Worm (Caenorhabditis elegans) whole organism, early embryonic: ENCODE measurements around the gene C14A4.7.

ENCODE experiments used
- B0310.2 ChIP-seq: sonication (generic microtip); optimal IDR thresholded peaks from 2 replicates; lab custom pipeline; 2016; ENCODE audit warnings: mild to moderate bottlenecking, missing genetic modification characterization, missing compliant biosample characterization
- ama-1 ChIP-seq: fragments of 150-350 bp; optimal IDR thresholded peaks from 2 replicates; lab custom pipeline; 2014
- ceh-13 ChIP-seq: fragments of 200-800 bp; sonication (Bioruptor generic); optimal IDR thresholded peaks from 2 replicates; lab custom pipeline; 2018; ENCODE audit warnings: mild to moderate bottlenecking, missing genetic modification characterization, missing compliant biosample characterization
- ceh-36 ChIP-seq: sonication (generic microtip); optimal IDR thresholded peaks from 2 replicates; lab custom pipeline; 2016; ENCODE audit warnings: missing genetic modification characterization, inconsistent platforms, missing compliant biosample characterization
- ets-7 ChIP-seq: sonication (generic microtip); optimal IDR thresholded peaks from 2 replicates; lab custom pipeline; 2016; ENCODE audit warnings: missing genotype, missing genetic modification characterization, missing compliant biosample characterization
- flt-1 ChIP-seq: fragments of 200-800 bp; sonication (Bioruptor generic); IDR thresholded peaks from 2 replicates; pipeline ENCODE4 v1.3.6; 2022; ENCODE audit warnings: missing genetic modification characterization, missing compliant biosample characterization
- pes-1 ChIP-seq: fragments of 200-800 bp; sonication (Bioruptor generic); IDR thresholded peaks from 2 replicates; pipeline ENCODE4 v1.3.6; 2022; ENCODE audit warnings: missing genetic modification reagents, missing genetic modification characterization, missing compliant biosample characterization
- scrt-1 ChIP-seq: fragments of 200-800 bp; sonication (Bioruptor generic); IDR thresholded peaks from 2 replicates; pipeline ENCODE4 v1.3.6; 2022; ENCODE audit warnings: missing genetic modification characterization, missing compliant biosample characterization
- sea-1 ChIP-seq: fragments of 200-800 bp; sonication (Bioruptor generic); conservative IDR thresholded peaks from 2 replicates; pipeline ENCODE4 v1.3.6; 2022; ENCODE audit warnings: missing genetic modification characterization, missing compliant biosample characterization
- tbx-11 ChIP-seq: fragments of 200-800 bp; sonication (Bioruptor generic); IDR thresholded peaks from 2 replicates; pipeline ENCODE4 v1.3.6; 2022; ENCODE audit warnings: missing genetic modification characterization, missing compliant biosample characterization
- tbx-37 ChIP-seq: fragments of 200-800 bp; sonication (Bioruptor generic); conservative IDR thresholded peaks from 2 replicates; pipeline ENCODE4 v1.3.6; 2022; ENCODE audit warnings: missing genetic modification reagents, missing genetic modification characterization, missing compliant biosample characterization

- no peak for TF ChIP-seq sea-1
- no peak for TF ChIP-seq ama-1 (lab: Kevin White, UChicago)
- TF ChIP-seq B0310.2 (tag; lab: Kevin White, UChicago): no peak
- TF ChIP-seq ceh-36 (tag; lab: Kevin White, UChicago): no peak
- TF ChIP-seq ceh-13 (GFP tag; lab: Kevin White, UChicago): no peak
- TF ChIP-seq tbx-37 (GFP tag; lab: Robert Waterston, UW): no peak
- no peak for TF ChIP-seq ets-7
- no peak for TF ChIP-seq pes-1
- TF ChIP-seq flt-1 (GFP tag; lab: Robert Waterston, UW): no peak
- no peak for TF ChIP-seq scrt-1
- no peak for TF ChIP-seq tbx-11 (GFP tag; lab: Robert Waterston, UW)
Measured at ce11 chrII:10578843-10579430, 17.4 kb downstream of the C14A4.7 start, which contains the start of gene rpb-6.
